Worm (Caenorhabditis elegans) whole organism, late embryonic: ENCODE data around the gene nfki-1.

Experiments used
- ceh-2 ChIP-seq: sonication (generic microtip); optimal IDR thresholded peaks from 2 replicates; lab custom pipeline; 2016; ENCODE audit warnings: missing genotype, missing genetic modification characterization, missing compliant biosample characterization
- dve-1 ChIP-seq: sonication (generic microtip); optimal IDR thresholded peaks from 2 replicates; lab custom pipeline; 2017; ENCODE audit warnings: antibody characterized with exemption, mild to moderate bottlenecking, missing genetic modification characterization, missing compliant biosample characterization
- ets-4 ChIP-seq: sonication (generic microtip); optimal IDR thresholded peaks from 2 replicates; lab custom pipeline; 2016; ENCODE audit warnings: missing genetic modification characterization, missing compliant biosample characterization
- fkh-10 ChIP-seq: fragments of 150-350 bp; optimal IDR thresholded peaks from 2 replicates; lab custom pipeline; 2014; ENCODE audit warnings: missing biosample characterization, missing genetic modification reagents, missing genetic modification characterization
- nfya-1 ChIP-seq: sonication (generic microtip); optimal IDR thresholded peaks from 2 replicates; lab custom pipeline; 2017; ENCODE audit warnings: missing genetic modification characterization, mild to moderate bottlenecking, missing compliant biosample characterization, antibody characterized with exemption, moderate library complexity
- nhr-232 ChIP-seq: sonication (generic microtip); optimal IDR thresholded peaks from 2 replicates; lab custom pipeline; 2016; ENCODE audit warnings: missing genetic modification characterization, missing compliant biosample characterization
- pha-4 ChIP-seq: fragments of 150-350 bp; optimal IDR thresholded peaks from 2 replicates; lab custom pipeline; 2018; ENCODE audit warnings: missing biosample characterization, missing genetic modification reagents, missing genetic modification characterization
- rnt-1 ChIP-seq: sonication (generic microtip); optimal IDR thresholded peaks from 2 replicates; lab custom pipeline; 2016; ENCODE audit warnings: missing genetic modification characterization, missing compliant biosample characterization
- sdc-2 ChIP-seq: sonication (generic microtip); optimal IDR thresholded peaks from 2 replicates; lab custom pipeline; 2016; ENCODE audit warnings: missing genotype, missing genetic modification characterization, missing compliant biosample characterization
- syd-9 ChIP-seq: sonication (generic microtip); optimal IDR thresholded peaks from 2 replicates; lab custom pipeline; 2016; ENCODE audit warnings: mild to moderate bottlenecking, missing genetic modification characterization, moderate library complexity, missing compliant biosample characterization
- unc-55 ChIP-seq: sonication (generic microtip); optimal IDR thresholded peaks from 2 replicates; lab custom pipeline; 2017; ENCODE audit warnings: missing biosample characterization, missing genetic modification reagents, missing genetic modification characterization
- zip-5 ChIP-seq: sonication (generic microtip); optimal IDR thresholded peaks from 2 replicates; lab custom pipeline; 2016; ENCODE audit warnings: missing genetic modification characterization, missing compliant biosample characterization

DNA sequence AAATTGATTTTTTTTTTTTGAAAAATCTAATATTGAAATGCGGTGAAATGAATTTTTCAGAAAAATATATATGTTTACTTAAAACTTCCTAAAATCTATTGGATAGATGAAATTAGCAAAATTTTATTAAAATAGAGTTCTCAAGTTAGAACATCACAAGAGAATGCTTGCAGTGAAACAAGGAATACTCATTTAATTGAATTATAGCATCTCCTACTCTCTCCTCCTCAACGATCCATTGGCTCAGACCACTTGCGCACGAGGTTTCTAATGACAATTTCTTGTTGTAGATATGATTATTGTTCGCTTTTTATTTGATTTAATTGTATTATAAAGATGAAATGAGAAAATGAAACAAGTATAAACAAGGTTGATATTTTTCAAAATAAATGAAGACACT is 33.2 kb upstream of the nfki-1 start:
- no peak for TF ChIP-seq rnt-1 (tag; lab: Kevin White, UChicago)
- no peak for TF ChIP-seq nhr-232 (tag; lab: Kevin White, UChicago)
- TF ChIP-seq syd-9 (tag; lab: Kevin White, UChicago), result no peak
- no peak for TF ChIP-seq zip-5
- no peak for TF ChIP-seq ceh-2
- TF ChIP-seq dve-1 (tag; lab: Kevin White, UChicago), result no peak
- no peak for TF ChIP-seq fkh-10 (GFP tag; lab: Kevin White, UChicago)
- TF ChIP-seq pha-4, result no peak
- no peak for TF ChIP-seq sdc-2 (tag; lab: Kevin White, UChicago)
- TF ChIP-seq nfya-1, result no peak
- no peak for TF ChIP-seq unc-55 (GFP tag; lab: Kevin White, UChicago)
- TF ChIP-seq ets-4, result no peak
